Worm (Caenorhabditis elegans) whole organism, late embryonic: ENCODE results near the gene hlh-14.

ENCODE experiments used
- ama-1 ChIP-seq: fragments of 150-350 bp; optimal IDR thresholded peaks from 2 replicates; lab custom pipeline; 2014
- ceh-14 ChIP-seq: sonication (generic microtip); optimal IDR thresholded peaks from 2 replicates; lab custom pipeline; 2016; ENCODE audit warnings: missing genotype, missing genetic modification characterization, missing compliant biosample characterization
- ceh-45 ChIP-seq: fragments of 200-800 bp; sonication (Bioruptor generic); IDR thresholded peaks from 2 replicates; pipeline ENCODE4 v1.3.6; 2022; ENCODE audit warnings: missing genetic modification reagents, missing genetic modification characterization, missing compliant biosample characterization
- dve-1 ChIP-seq: sonication (generic microtip); optimal IDR thresholded peaks from 2 replicates; lab custom pipeline; 2017; ENCODE audit warnings: antibody characterized with exemption, mild to moderate bottlenecking, missing genetic modification characterization, missing compliant biosample characterization
- elt-4 ChIP-seq: sonication (generic microtip); optimal IDR thresholded peaks from 2 replicates; lab custom pipeline; 2016; ENCODE audit warnings: missing genetic modification characterization, missing compliant biosample characterization
- ets-4 ChIP-seq: sonication (generic microtip); optimal IDR thresholded peaks from 2 replicates; lab custom pipeline; 2016; ENCODE audit warnings: missing genetic modification characterization, missing compliant biosample characterization
- rnt-1 ChIP-seq: sonication (generic microtip); optimal IDR thresholded peaks from 2 replicates; lab custom pipeline; 2016; ENCODE audit warnings: missing genetic modification characterization, missing compliant biosample characterization
- unc-42 ChIP-seq: sonication (generic microtip); optimal IDR thresholded peaks from 2 replicates; lab custom pipeline; 2016; ENCODE audit warnings: missing genotype, missing genetic modification characterization, missing compliant biosample characterization

DNA sequence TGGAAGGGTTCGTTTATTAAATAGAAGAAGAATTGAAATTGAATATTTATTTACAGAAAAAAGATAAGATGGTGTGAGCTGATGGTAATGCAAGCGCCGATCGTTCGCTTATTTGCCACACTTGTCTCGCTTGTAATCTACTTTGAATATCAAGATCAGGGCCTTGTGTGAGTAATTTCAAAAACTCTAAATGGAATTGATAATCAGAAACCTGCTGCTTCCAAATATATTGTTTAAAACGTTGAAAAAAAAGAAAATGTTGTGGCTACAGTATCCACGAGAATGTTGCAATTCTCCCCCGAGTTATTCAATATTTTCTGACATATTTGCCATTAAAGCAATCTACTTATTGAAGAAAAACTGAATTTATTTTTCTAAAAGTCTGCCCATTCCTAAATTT, 27.9 kb downstream of the hlh-14 start:
- TF ChIP-seq elt-4 (no peak), rnt-1 (tag; lab: Kevin White, UChicago) (no peak), ceh-14 (tag; lab: Kevin White, UChicago) (no peak), dve-1 (no peak), ama-1 (lab: Kevin White, UChicago) (no peak), ceh-45 (no peak), unc-42 (tag; lab: Kevin White, UChicago) (no peak), ets-4 (tag; lab: Kevin White, UChicago) (no peak)
